Fruit fly (Drosophila melanogaster): ENCODE data around the gene emb.

The emb gene

dm6 chr2L:8423460-8424089, 20.2 kb downstream of the emb start (continued):
- no peak for TF ChIP-seq Eip93F (GFP tag; optimal IDR thresholded peaks at IDR 0.05)
- no peak for TF ChIP-seq Ets21C (GFP tag; optimal IDR thresholded peaks at IDR 0.05)
- TF ChIP-seq Hr4 (GFP tag; optimal IDR thresholded peaks at IDR 0.05): peak; percentile 3
- TF ChIP-seq Blimp-1 (GFP tag; optimal IDR thresholded peaks at IDR 0.05): no peak
- TF ChIP-seq CG10631 (GFP tag; optimal IDR thresholded peaks at IDR 0.05): peak; percentile 24
- TF ChIP-seq Ets96B (tag; optimal IDR thresholded peaks at IDR 0.05): peak; percentile 20

dm6 chr2L:8424090-8424470, 20.7 kb downstream of the emb start:
- TF ChIP-seq CG8119 (GFP tag; IDR thresholded peaks at IDR 0.05): no peak
- TF ChIP-seq Sox102F (GFP tag; optimal IDR thresholded peaks at IDR 0.05): no peak
- TF ChIP-seq spab (GFP tag; optimal IDR thresholded peaks at IDR 0.05): no peak
- TF ChIP-seq eg (GFP tag; IDR thresholded peaks at IDR 0.05): no peak
- TF ChIP-seq CG16779 (tag; optimal IDR thresholded peaks at IDR 0.05): no peak
- no peak for TF ChIP-seq CG8319 (GFP tag; optimal IDR thresholded peaks at IDR 0.05)
- peak; percentile 6 for TF ChIP-seq vri (GFP tag; optimal IDR thresholded peaks at IDR 0.05)
- TF ChIP-seq CG6792 (GFP tag; optimal IDR thresholded peaks at IDR 0.05): no peak
- TF ChIP-seq Ets21C (GFP tag; optimal IDR thresholded peaks at IDR 0.05): no peak
- no peak for TF ChIP-seq CG6808 (GFP tag; optimal IDR thresholded peaks at IDR 0.05)
- TF ChIP-seq CG15336 (GFP tag; IDR thresholded peaks at IDR 0.05): no peak
- no peak for TF ChIP-seq Hr4 (GFP tag; optimal IDR thresholded peaks at IDR 0.05)
- TF ChIP-seq ss (GFP tag; optimal IDR thresholded peaks at IDR 0.05): peak in 1 of 2 experiments; percentile 40
- TF ChIP-seq CG6163 (GFP tag; IDR thresholded peaks at IDR 0.05): peak; percentile 37; the same call in 1 of the 3 replicates
- TF ChIP-seq Eip78C (GFP tag): no peak
- TF ChIP-seq CG6276 (GFP tag; optimal IDR thresholded peaks at IDR 0.05): no peak
- no peak for TF ChIP-seq CG1621 (tag; optimal IDR thresholded peaks at IDR 0.05)
- no peak for TF ChIP-seq Met (GFP tag; optimal IDR thresholded peaks at IDR 0.05)
- TF ChIP-seq CG10631 (GFP tag; optimal IDR thresholded peaks at IDR 0.05): no peak
- no peak for TF ChIP-seq Eip93F (GFP tag; optimal IDR thresholded peaks at IDR 0.05)
- no peak for TF ChIP-seq dac (GFP tag; optimal IDR thresholded peaks at IDR 0.05)
- no peak for TF ChIP-seq CG7368 (GFP tag; optimal IDR thresholded peaks at IDR 0.05)
- no peak for TF ChIP-seq CG3032 (tag; optimal IDR thresholded peaks at IDR 0.05)
- no peak for TF ChIP-seq CG32006 (GFP tag; optimal IDR thresholded peaks at IDR 0.05)
- no peak for TF ChIP-seq Eip75B (GFP tag; optimal IDR thresholded peaks at IDR 0.05)
- peak; percentile 80 for TF ChIP-seq Sox14 (GFP tag; optimal IDR thresholded peaks at IDR 0.05)
- peak; percentile 81 for TF ChIP-seq svp (GFP tag)
- TF ChIP-seq Smox (GFP tag; optimal IDR thresholded peaks at IDR 0.05): no peak
- TF ChIP-seq CG34406 (GFP tag; optimal IDR thresholded peaks at IDR 0.05): no peak
- TF ChIP-seq CG11902 (GFP tag; optimal IDR thresholded peaks at IDR 0.05): no peak
- TF ChIP-seq CG11294 (GFP tag; IDR thresholded peaks at IDR 0.05): no peak
- TF ChIP-seq CG6854 (GFP tag; optimal IDR thresholded peaks at IDR 0.05): no peak
- TF ChIP-seq OdsH (GFP tag; optimal IDR thresholded peaks at IDR 0.05): no peak
- no peak for TF ChIP-seq Ets96B (tag; optimal IDR thresholded peaks at IDR 0.05)
- TF ChIP-seq CG3919 (GFP tag; optimal IDR thresholded peaks at IDR 0.05): no peak
- no peak for TF ChIP-seq CG11762 (GFP tag; optimal IDR thresholded peaks at IDR 0.05; ENCODE audit: insufficient read depth)
- TF ChIP-seq pdm3 (GFP tag; optimal IDR thresholded peaks at IDR 0.05): no peak
- TF ChIP-seq salr (GFP tag; optimal IDR thresholded peaks at IDR 0.05): no peak

dm6 chr2L:8424662-8425208, 21.4 kb downstream of the emb start:
- TF ChIP-seq net (GFP tag; optimal IDR thresholded peaks at IDR 0.05) (no peak), CG4318 (GFP tag; optimal IDR thresholded peaks at IDR 0.05) (no peak), svp (GFP tag) (no peak), fd85E (GFP tag; optimal IDR thresholded peaks at IDR 0.05) (no peak), dsx (GFP tag; optimal IDR thresholded peaks at IDR 0.05; ENCODE audit: poor library complexity, severe bottlenecking) (no peak), cyc (GFP tag; optimal IDR thresholded peaks at IDR 0.05) (no peak), CG10631 (GFP tag; optimal IDR thresholded peaks at IDR 0.05) (no peak), dac (GFP tag; optimal IDR thresholded peaks at IDR 0.05) (no peak), CG1621 (tag; optimal IDR thresholded peaks at IDR 0.05) (no peak), Ets21C (GFP tag; optimal IDR thresholded peaks at IDR 0.05) (no peak), esn (GFP tag; optimal IDR thresholded peaks at IDR 0.05) (no peak)

Measured in whole organism, prepupa.